Fruit fly (Drosophila melanogaster) whole organism, embryonic: ENCODE measurements around the gene BuGZ.

Experiments
- Aef1 ChIP-seq: fragments of 200-800 bp; sonication (Bioruptor generic); IDR thresholded peaks from 3 replicates; pipeline ENCODE4 v1.3.6; 2022; ENCODE audit warnings: missing biosample characterization, missing genetic modification characterization
- Antp ChIP-seq: fragments of 200-800 bp; sonication (Bioruptor generic); optimal IDR thresholded peaks from 3 replicates; lab custom pipeline; 2016; ENCODE audit warnings: missing biosample characterization, missing genetic modification characterization
- Atf-2 ChIP-seq: fragments of 200-800 bp; sonication (Bioruptor generic); optimal IDR thresholded peaks from 2 replicates; lab custom pipeline; 2016; ENCODE audit warnings: missing biosample characterization, missing genetic modification characterization
- Atf3 ChIP-seq: fragments of 200-800 bp; sonication (Bioruptor generic); optimal IDR thresholded peaks from 3 replicates; lab custom pipeline; 2016; ENCODE audit warnings: missing biosample characterization, missing genetic modification characterization
- CG10565 ChIP-seq: fragments of 200-800 bp; sonication (Bioruptor generic); optimal IDR thresholded peaks from 3 replicates; lab custom pipeline; 2016; ENCODE audit warnings: missing biosample characterization, mild to moderate bottlenecking, missing genetic modification characterization
- CG12391 ChIP-seq: fragments of 200-800 bp; sonication (Bioruptor generic); optimal IDR thresholded peaks from 3 replicates; lab custom pipeline; 2018; ENCODE audit warnings: missing biosample characterization, mild to moderate bottlenecking, missing genetic modification characterization, moderate library complexity
- CG12769 ChIP-seq: fragments of 200-800 bp; sonication (Bioruptor generic); optimal IDR thresholded peaks from 2 replicates; lab custom pipeline; 2019; ENCODE audit warnings: missing biosample characterization, mild to moderate bottlenecking, missing genetic modification characterization, moderate library complexity
- CG13775 ChIP-seq: fragments of 200-800 bp; sonication (Bioruptor generic); optimal IDR thresholded peaks from 3 replicates; lab custom pipeline; 2017; ENCODE audit warnings: missing biosample characterization, mild to moderate bottlenecking, missing genetic modification characterization
- CG1529 ChIP-seq: fragments of 200-800 bp; sonication (Bioruptor generic); optimal IDR thresholded peaks from 3 replicates; lab custom pipeline; 2018; ENCODE audit warnings: missing biosample characterization, missing genetic modification characterization
- CG1602 ChIP-seq: fragments of 200-800 bp; sonication (Bioruptor generic); optimal IDR thresholded peaks from 3 replicates; lab custom pipeline; 2016; ENCODE audit warnings: missing biosample characterization, missing genetic modification characterization
- CG3847 ChIP-seq: fragments of 200-800 bp; sonication (Bioruptor generic); IDR thresholded peaks from 2 replicates; pipeline ENCODE4 v1.3.6; 2022; ENCODE audit warnings: missing biosample characterization, missing genetic modification characterization
- CG5953 ChIP-seq: fragments of 200-800 bp; sonication (Bioruptor generic); IDR thresholded peaks from 2 replicates; pipeline ENCODE4 v1.3.6; 2022; ENCODE audit warnings: missing biosample characterization, missing genetic modification characterization
- CG8290 ChIP-seq, 3 experiments: fragments of 200-800 bp; sonication (Bioruptor generic); optimal IDR thresholded peaks; 2 replicates each; lab custom pipeline; 2016 to 2019; ENCODE audit warnings: missing biosample characterization in 3 of 3, missing genetic modification characterization in 3 of 3, mild to moderate bottlenecking in 2 of 3, moderate library complexity in 1 of 3
- CG8924 ChIP-seq: fragments of 200-800 bp; optimal IDR thresholded peaks from 3 replicates; lab custom pipeline; 2019; ENCODE audit warnings: missing biosample characterization, mild to moderate bottlenecking, missing genetic modification characterization, moderate library complexity
- CG9727 ChIP-seq: fragments of 200-800 bp; sonication (Bioruptor generic); optimal IDR thresholded peaks from 3 replicates; lab custom pipeline; 2017; ENCODE audit warnings: missing biosample characterization, mild to moderate bottlenecking, missing genetic modification characterization
- Camta ChIP-seq: fragments of 200-800 bp; sonication (Bioruptor generic); optimal IDR thresholded peaks from 2 replicates; lab custom pipeline; 2016; ENCODE audit warnings: missing biosample characterization, missing genetic modification characterization
- D19A ChIP-seq: fragments of 200-800 bp; optimal IDR thresholded peaks from 3 replicates; lab custom pipeline; 2019; ENCODE audit warnings: missing biosample characterization, mild to moderate bottlenecking, missing genetic modification characterization, moderate library complexity
- Dbx ChIP-seq: fragments of 200-800 bp; sonication (Bioruptor generic); IDR thresholded peaks from 3 replicates; pipeline ENCODE4 v1.3.6; 2022; ENCODE audit warnings: missing biosample characterization, missing genetic modification characterization
- Dek ChIP-seq: fragments of 200-800 bp; sonication (Bioruptor generic); optimal IDR thresholded peaks from 3 replicates; lab custom pipeline; 2019; ENCODE audit warnings: missing biosample characterization, mild to moderate bottlenecking, missing genetic modification characterization, moderate library complexity
- Fer1 ChIP-seq: fragments of 200-800 bp; sonication (Bioruptor generic); optimal IDR thresholded peaks from 2 replicates; lab custom pipeline; 2017; ENCODE audit warnings: missing biosample characterization, mild to moderate bottlenecking, missing genetic modification characterization
- Hey ChIP-seq: fragments of 200-800 bp; sonication (Bioruptor generic); optimal IDR thresholded peaks from 3 replicates; lab custom pipeline; 2018; ENCODE audit warnings: missing biosample characterization, mild to moderate bottlenecking, missing genetic modification characterization
- Hr3 ChIP-seq: fragments of 200-800 bp; sonication (Bioruptor generic); optimal IDR thresholded peaks from 3 replicates; lab custom pipeline; 2016; ENCODE audit warnings: missing biosample characterization, missing genetic modification characterization
- Hr51 ChIP-seq, 2 experiments: fragments of 200-800 bp; sonication (Bioruptor generic); optimal IDR thresholded peaks; 2 replicates in 1 of 2; 3 replicates in 1 of 2; lab custom pipeline; 2016 to 2018; ENCODE audit warnings: missing biosample characterization in 2 of 2, missing genetic modification characterization in 2 of 2, mild to moderate bottlenecking in 1 of 2, moderate library complexity in 1 of 2
- Kr ChIP-seq: fragments of 200-800 bp; sonication (Bioruptor generic); optimal IDR thresholded peaks from 2 replicates; lab custom pipeline; 2017; ENCODE audit warnings: missing biosample characterization, mild to moderate bottlenecking, missing genetic modification characterization
- NK7.1 ChIP-seq: fragments of 200-800 bp; sonication (Bioruptor generic); optimal IDR thresholded peaks from 3 replicates; lab custom pipeline; 2016; ENCODE audit warnings: missing biosample characterization, missing genetic modification characterization
- Oli ChIP-seq: fragments of 200-800 bp; sonication (Bioruptor generic); optimal IDR thresholded peaks from 2 replicates; lab custom pipeline; 2018; ENCODE audit warnings: missing biosample characterization, mild to moderate bottlenecking, missing genetic modification characterization, moderate library complexity
- Pdp1 ChIP-seq, 2 experiments: fragments of 200-800 bp; sonication (Bioruptor generic); optimal IDR thresholded peaks; 3 replicates each; lab custom pipeline; 2016; ENCODE audit warnings: missing biosample characterization in 2 of 2, missing genetic modification characterization in 2 of 2, mild to moderate bottlenecking in 1 of 2, moderate library complexity in 1 of 2
- Ptx1 ChIP-seq: fragments of 200-800 bp; sonication (Bioruptor generic); IDR thresholded peaks from 2 replicates; pipeline ENCODE4 v1.3.6; 2022; ENCODE audit warnings: missing biosample characterization, missing genetic modification characterization
- Rfx ChIP-seq: fragments of 200-800 bp; sonication (Bioruptor generic); IDR thresholded peaks from 2 replicates; pipeline ENCODE4 v1.3.6; 2022; ENCODE audit warnings: missing biosample characterization, missing genetic modification characterization
- Sox102F ChIP-seq: fragments of 200-800 bp; sonication (Bioruptor generic); optimal IDR thresholded peaks from 2 replicates; lab custom pipeline; 2018; ENCODE audit warnings: missing biosample characterization, mild to moderate bottlenecking, missing genetic modification characterization, moderate library complexity
- Ssrp ChIP-seq: fragments of 200-800 bp; sonication (Bioruptor generic); optimal IDR thresholded peaks from 2 replicates; lab custom pipeline; 2018; ENCODE audit warnings: missing biosample characterization, mild to moderate bottlenecking, missing genetic modification characterization, moderate library complexity
- ap ChIP-seq: fragments of 200-800 bp; sonication (Bioruptor generic); IDR thresholded peaks from 2 replicates; pipeline ENCODE4 v1.3.6; 2022; ENCODE audit warnings: missing biosample characterization, missing genetic modification characterization
- bab2 ChIP-seq: fragments of 200-800 bp; sonication (Bioruptor generic); optimal IDR thresholded peaks from 2 replicates; lab custom pipeline; 2016; ENCODE audit warnings: missing biosample characterization, missing genetic modification characterization
- bigmax ChIP-seq: fragments of 200-800 bp; sonication (Bioruptor generic); optimal IDR thresholded peaks from 2 replicates; lab custom pipeline; 2018; ENCODE audit warnings: missing biosample characterization, mild to moderate bottlenecking, missing genetic modification characterization
- bsh ChIP-seq, 2 experiments: fragments of 200-800 bp; sonication (Bioruptor generic); optimal IDR thresholded peaks; 2 replicates each; lab custom pipeline; 2017 to 2018; ENCODE audit warnings: mild to moderate bottlenecking in 2 of 2, missing biosample characterization in 2 of 2, missing genetic modification characterization in 2 of 2, moderate library complexity in 1 of 2
- ci ChIP-seq: fragments of 200-800 bp; sonication (Bioruptor generic); IDR thresholded peaks from 3 replicates; pipeline ENCODE4 v1.3.6; 2022; ENCODE audit warnings: missing biosample characterization, missing genetic modification characterization
- crol ChIP-seq: fragments of 200-800 bp; sonication (Bioruptor generic); IDR thresholded peaks from 2 replicates; pipeline ENCODE4 v1.3.6; 2022; ENCODE audit warnings: missing biosample characterization, missing genetic modification characterization
- grn ChIP-seq: fragments of 200-800 bp; sonication (Bioruptor generic); optimal IDR thresholded peaks from 3 replicates; lab custom pipeline; 2017; ENCODE audit warnings: missing biosample characterization, missing genetic modification characterization
- hkb ChIP-seq, 2 experiments: fragments of 200-800 bp in 1 of 2; fragments of >200 bp in 1 of 2; sonication (Bioruptor generic) in 1 of 2; IDR thresholded peaks in 1 of 2; optimal IDR thresholded peaks in 1 of 2; 2 replicates each; pipeline versions ENCODE4 v1.3.6 to Lab custom; 2017 to 2022; ENCODE audit warnings: missing biosample characterization in 1 of 2, missing genetic modification characterization in 1 of 2
- inv ChIP-seq: fragments of 200-800 bp; sonication (Bioruptor generic); IDR thresholded peaks from 2 replicates; pipeline ENCODE4 v1.3.6; 2022; ENCODE audit warnings: missing biosample characterization, missing genetic modification characterization; ENCODE audit not compliant: partially characterized antibody
- ken ChIP-seq: fragments of 200-800 bp; sonication (Bioruptor generic); IDR thresholded peaks from 3 replicates; pipeline ENCODE4 v1.3.6; 2022; ENCODE audit warnings: missing biosample characterization, missing genetic modification characterization
- org-1 ChIP-seq: fragments of 200-800 bp; sonication (Bioruptor generic); optimal IDR thresholded peaks from 2 replicates; lab custom pipeline; 2017; ENCODE audit warnings: missing biosample characterization, missing genetic modification characterization
- peb ChIP-seq: fragments of 200-800 bp; sonication (Bioruptor generic); IDR thresholded peaks from 2 replicates; pipeline ENCODE4 v1.3.6; 2022; ENCODE audit warnings: missing biosample characterization, missing genetic modification characterization
- ranshi ChIP-seq: fragments of 200-800 bp; sonication (Bioruptor generic); IDR thresholded peaks from 2 replicates; pipeline ENCODE4 v1.3.6; 2022; ENCODE audit warnings: missing biosample characterization, missing genetic modification characterization
- sens ChIP-seq: fragments of 200-800 bp; sonication (Bioruptor generic); peaks from one replicate; lab custom pipeline; 2016; ENCODE audit warnings: missing biosample characterization, missing genetic modification characterization
- tin ChIP-seq: fragments of 200-800 bp; sonication (Bioruptor generic); optimal IDR thresholded peaks from 3 replicates; lab custom pipeline; 2016; ENCODE audit warnings: missing biosample characterization, missing genetic modification characterization
- toy ChIP-seq: fragments of 200-800 bp; sonication (Bioruptor generic); IDR thresholded peaks from 2 replicates; pipeline ENCODE4 v1.3.6; 2022; ENCODE audit warnings: missing biosample characterization, missing genetic modification characterization

BuGZ gene

DNA sequence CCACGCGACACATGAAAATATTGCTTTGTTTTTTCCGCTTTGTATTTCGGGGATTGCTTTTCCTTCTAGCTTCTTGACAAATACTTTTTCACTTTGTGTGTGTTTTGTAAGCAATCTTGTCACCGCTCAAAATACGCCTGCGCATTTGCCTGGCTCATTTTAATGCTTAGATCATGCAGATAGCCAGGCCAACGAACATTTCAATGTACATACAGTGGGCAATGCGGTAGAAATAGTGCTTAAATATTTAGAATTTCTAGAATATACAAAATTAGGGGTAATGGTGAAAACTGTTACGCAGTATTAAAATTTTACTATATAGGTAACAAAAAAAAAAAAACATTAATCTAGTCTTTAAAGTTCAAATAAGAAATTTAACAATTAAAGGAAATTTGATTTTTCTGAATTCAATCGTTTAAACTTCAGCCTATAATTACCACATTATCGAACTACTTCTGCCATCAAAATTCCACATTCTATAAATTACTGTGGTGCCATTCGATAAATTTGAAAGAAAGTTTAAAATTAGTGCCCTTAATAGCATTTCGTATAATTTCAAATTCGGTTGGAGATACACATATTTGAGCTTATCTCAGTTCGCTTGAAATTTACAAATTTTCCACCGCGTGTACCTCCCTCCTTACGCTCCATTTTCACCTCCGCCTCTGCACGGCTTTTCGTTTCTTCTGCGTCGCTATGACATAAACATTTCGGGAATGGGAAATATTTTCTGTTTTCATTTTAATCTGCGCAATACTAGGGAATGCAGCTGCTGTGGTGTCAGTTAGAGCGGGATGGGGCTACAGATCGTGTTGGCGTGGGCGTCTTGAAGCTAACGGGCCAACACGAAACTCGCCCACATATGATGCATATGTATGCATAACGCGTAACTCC lies 36.1 kb upstream of the BuGZ start (continued):
- TF ChIP-seq Atf-2 (GFP tag; lab: Kevin White, UChicago) (peak; percentile 2), peb (GFP tag; lab: Robert Waterston, UW) (no peak), Kr (GFP tag; lab: Kevin White, UChicago) (no peak), Oli (tag; lab: Kevin White, UChicago) (peak; percentile 30), Hr3 (GFP tag; lab: Kevin White, UChicago) (peak; percentile 17), CG8290 (GFP tag; optimal IDR thresholded peaks at IDR 0.05; lab: Kevin White, UChicago) (no peak), CG8290 (tag; optimal IDR thresholded peaks at IDR 0.05; lab: Kevin White, UChicago) (peak in 1 of 2 experiments; percentile 35), Pdp1 (GFP tag; optimal IDR thresholded peaks at IDR 0.05; lab: Kevin White, UChicago) (peak in 1 of 2 experiments; percentile 91), Sox102F (GFP tag; lab: Kevin White, UChicago) (peak; percentile 56), grn (peak; percentile 54), CG5953 (GFP tag; lab: Robert Waterston, UW) (no peak), CG12391 (tag; lab: Kevin White, UChicago) (peak; percentile 21), ci (GFP tag; lab: Robert Waterston, UW) (peak; percentile 62; the same call in 1 of the 3 replicates), bsh (GFP tag; optimal IDR thresholded peaks at IDR 0.05; lab: Kevin White, UChicago) (peak in 1 of 2 experiments; percentile 45), CG13775 (peak; percentile 16), ken (GFP tag; lab: Robert Waterston, UW) (peak; percentile 49; the same call in 2 of the 3 replicates), CG9727 (peak; percentile 4), CG12769 (tag; lab: Kevin White, UChicago) (peak; percentile 88), CG10565 (GFP tag; lab: Kevin White, UChicago) (no peak), Fer1 (GFP tag; lab: Kevin White, UChicago) (no peak), toy (no peak), NK7.1 (GFP tag; lab: Kevin White, UChicago) (no peak), sens (peak; percentile 46), CG1602 (no peak), ranshi (GFP tag; lab: Robert Waterston, UW) (0 out of 2 replicates have a peak, but pooled peaks have one; percentile 27), Hr51 (GFP tag; optimal IDR thresholded peaks at IDR 0.05; lab: Kevin White, UChicago) (peak in 1 of 2 experiments; percentile 52), ap (GFP tag; lab: Robert Waterston, UW) (no peak), Camta (GFP tag; lab: Kevin White, UChicago) (peak; percentile 7), Ssrp (peak; percentile 3), org-1 (GFP tag; lab: Kevin White, UChicago) (no peak), Antp (no peak), inv (GFP tag; lab: Robert Waterston, UW) (no peak), tin (GFP tag; lab: Kevin White, UChicago) (peak; percentile 26), hkb (optimal IDR thresholded peaks at IDR 0.05; lab: Kevin White, UChicago) (no peak), hkb (GFP tag; IDR thresholded peaks at IDR 0.05; lab: Robert Waterston, UW) (0 out of 2 replicates have a peak, but pooled peaks have one; percentile 21), Atf3 (no peak), bigmax (GFP tag; lab: Kevin White, UChicago) (no peak), bab2 (GFP tag; lab: Kevin White, UChicago) (peak; percentile 16), Hey (tag; lab: Kevin White, UChicago) (no peak), Aef1 (GFP tag; lab: Robert Waterston, UW) (peak; percentile 35; the same call in 2 of the 3 replicates), CG8924 (peak; percentile 21), crol (GFP tag; lab: Robert Waterston, UW) (peak; percentile 48; the same call in 1 of the 2 replicates), Dbx (GFP tag; lab: Robert Waterston, UW) (0 out of 3 replicates have a peak, but pooled peaks have one; percentile 28), CG1529 (GFP tag; lab: Kevin White, UChicago) (peak; percentile 17), Dek (tag; lab: Kevin White, UChicago) (no peak), D19A (tag; lab: Kevin White, UChicago) (peak; percentile 27), Ptx1 (peak; percentile 50), CG3847 (0 out of 2 replicates have a peak, but pooled peaks have one; percentile 12), Rfx (GFP tag; lab: Robert Waterston, UW) (peak; percentile 59; the same call in 1 of the 2 replicates)
